Fruit fly (Drosophila melanogaster) whole organism, embryonic: ENCODE data around the gene CG14882.

Source experiments
- Adf1 ChIP-seq: fragments of 200-800 bp; sonication (Bioruptor generic); IDR thresholded peaks from 2 replicates; pipeline ENCODE4 v1.3.6; 2022; ENCODE audit warnings: missing biosample characterization, missing genetic modification characterization
- CG11695 ChIP-seq: fragments of 200-800 bp; sonication (Bioruptor generic); IDR thresholded peaks from 3 replicates; pipeline ENCODE4 v1.3.6; 2022; ENCODE audit warnings: missing biosample characterization, missing genetic modification characterization
- CG2120 ChIP-seq: fragments of 200-800 bp; sonication (Bioruptor generic); optimal IDR thresholded peaks from 3 replicates; lab custom pipeline; 2016; ENCODE audit warnings: missing biosample characterization, missing genetic modification characterization
- CG32772 ChIP-seq: fragments of 200-800 bp; sonication (Bioruptor generic); IDR thresholded peaks from 2 replicates; pipeline ENCODE4 v1.3.6; 2022; ENCODE audit warnings: missing biosample characterization, missing genetic modification characterization
- CG6654 ChIP-seq: fragments of 200-800 bp; sonication (Bioruptor generic); optimal IDR thresholded peaks from 2 replicates; lab custom pipeline; 2017; ENCODE audit warnings: missing biosample characterization, mild to moderate bottlenecking, missing genetic modification characterization
- CrebB ChIP-seq: fragments of 200-800 bp; sonication (Bioruptor generic); optimal IDR thresholded peaks from 3 replicates; lab custom pipeline; 2018; ENCODE audit warnings: missing biosample characterization, mild to moderate bottlenecking, missing genetic modification characterization
- MESR4 ChIP-seq: fragments of 200-800 bp; sonication (Bioruptor generic); optimal IDR thresholded peaks from 2 replicates; lab custom pipeline; 2018; ENCODE audit warnings: missing biosample characterization, mild to moderate bottlenecking, missing genetic modification characterization, moderate library complexity
- ac ChIP-seq: fragments of 200-800 bp; sonication (Bioruptor generic); optimal IDR thresholded peaks from 3 replicates; lab custom pipeline; 2017; ENCODE audit warnings: missing biosample characterization, mild to moderate bottlenecking, missing genetic modification characterization
- corto ChIP-seq: fragments of 200-800 bp; sonication (Bioruptor generic); optimal IDR thresholded peaks from 2 replicates; lab custom pipeline; 2016; ENCODE audit warnings: missing biosample characterization, mild to moderate bottlenecking, missing genetic modification characterization, moderate library complexity
- grn ChIP-seq: fragments of 200-800 bp; sonication (Bioruptor generic); optimal IDR thresholded peaks from 3 replicates; lab custom pipeline; 2017; ENCODE audit warnings: missing biosample characterization, missing genetic modification characterization
- lmd ChIP-seq: fragments of 200-800 bp; sonication (Bioruptor generic); IDR thresholded peaks from 2 replicates; pipeline ENCODE4 v1.3.6; 2022; ENCODE audit warnings: missing biosample characterization, missing genetic modification characterization
- zen ChIP-seq: fragments of 200-800 bp; sonication (Bioruptor generic); optimal IDR thresholded peaks from 3 replicates; lab custom pipeline; 2018; ENCODE audit warnings: missing biosample characterization, mild to moderate bottlenecking, missing genetic modification characterization, moderate library complexity

dm6 chr3R:16394531-16394930 lies 48.5 kb upstream of the CG14882 start:
- TF ChIP-seq CG6654 (GFP tag; lab: Kevin White, UChicago) = no peak
- TF ChIP-seq zen = no peak
- no peak for TF ChIP-seq CG2120 (GFP tag; lab: Kevin White, UChicago)
- TF ChIP-seq corto (GFP tag; lab: Kevin White, UChicago) = no peak
- no peak for TF ChIP-seq ac (GFP tag; lab: Kevin White, UChicago)
- no peak for TF ChIP-seq grn (GFP tag; lab: Kevin White, UChicago)
- TF ChIP-seq CG32772 (GFP tag; lab: Robert Waterston, UW) = no peak
- TF ChIP-seq Adf1 (GFP tag; lab: Robert Waterston, UW) = no peak
- TF ChIP-seq lmd = no peak
- TF ChIP-seq CrebB = no peak
- TF ChIP-seq MESR4 (GFP tag; lab: Kevin White, UChicago) = no peak
- TF ChIP-seq CG11695 (GFP tag; lab: Robert Waterston, UW) = no peak
